Worm (Caenorhabditis elegans) whole organism, L1 larva: ENCODE results near the gene srw-134.
A peak's percentile ranks its signal among the peaks of the same experiment; 100 is the strongest.

ENCODE experiments used
- C04F5.9 ChIP-seq: sonication (generic microtip); optimal IDR thresholded peaks from 2 replicates; lab custom pipeline; 2016; ENCODE audit warnings: missing genetic modification characterization, missing compliant biosample characterization
- C16A3.4 ChIP-seq: fragments of 150-350 bp; optimal IDR thresholded peaks from 2 replicates; lab custom pipeline; 2014; ENCODE audit warnings: missing biosample characterization, missing genetic modification characterization
- aha-1 ChIP-seq: fragments of 150-350 bp; optimal IDR thresholded peaks from 2 replicates; lab custom pipeline; 2014; ENCODE audit warnings: missing biosample characterization, missing genetic modification characterization
- blmp-1 ChIP-seq: fragments of 150-350 bp; optimal IDR thresholded peaks from 2 replicates; lab custom pipeline; 2014; ENCODE audit warnings: missing biosample characterization, missing genetic modification characterization
- ceh-82 ChIP-seq, 3 experiments: fragments of 150-350 bp in 1 of 3; sonication (generic microtip) in 2 of 3; optimal IDR thresholded peaks; 2 replicates each; lab custom pipeline; 2014 to 2017; ENCODE audit warnings: missing biosample characterization in 3 of 3, missing genetic modification characterization in 3 of 3
- ceh-88 ChIP-seq: fragments of 200-800 bp; sonication (Bioruptor generic); IDR thresholded peaks from 2 replicates; pipeline ENCODE4 v1.3.6; 2022; ENCODE audit warnings: missing genetic modification characterization, missing compliant biosample characterization
- dpl-1 ChIP-seq, 3 experiments: fragments of 150-350 bp in 2 of 3; sonication (generic microtip) in 1 of 3; optimal IDR thresholded peaks; 2 replicates each; lab custom pipeline; 2014 to 2017; ENCODE audit warnings: missing biosample characterization in 3 of 3, missing genetic modification characterization in 3 of 3, missing genetic modification reagents in 3 of 3
- efl-1 ChIP-seq, 4 experiments: fragments of 150-350 bp; optimal IDR thresholded peaks in 3 of 4; peaks in 1 of 4; 1 replicate in 1 of 4; 2 replicates in 3 of 4; lab custom pipeline; 2014; ENCODE audit warnings: missing biosample characterization in 2 of 4, missing genetic modification characterization in 2 of 4, missing genetic modification reagents in 2 of 4
- egl-27 ChIP-seq, 2 experiments: fragments of 150-350 bp in 1 of 2; sonication (generic microtip); optimal IDR thresholded peaks; 3 replicates each; lab custom pipeline; 2017 to 2018; ENCODE audit warnings: missing biosample characterization in 2 of 2, missing genetic modification characterization in 2 of 2, missing genetic modification reagents in 2 of 2
- elt-2 ChIP-seq: sonication (generic microtip); optimal IDR thresholded peaks from 2 replicates; lab custom pipeline; 2016; ENCODE audit warnings: missing genetic modification characterization, mild to moderate bottlenecking, inconsistent platforms, missing compliant biosample characterization, missing genetic modification reagents
- elt-3 ChIP-seq, 6 experiments: fragments of 150-350 bp in 1 of 6; sonication (generic microtip); optimal IDR thresholded peaks; 2 replicates each; lab custom pipeline; 2017 to 2018; ENCODE audit warnings: missing biosample characterization in 6 of 6, missing genetic modification characterization in 6 of 6, inconsistent platforms in 1 of 6
- fkh-8 ChIP-seq: sonication (generic microtip); optimal IDR thresholded peaks from 2 replicates; lab custom pipeline; 2016; ENCODE audit warnings: mild to moderate bottlenecking, missing genetic modification characterization, missing compliant biosample characterization
- fos-1 ChIP-seq: fragments of 150-350 bp; optimal IDR thresholded peaks from 2 replicates; lab custom pipeline; 2014; ENCODE audit warnings: missing biosample characterization, missing genetic modification characterization
- grh-1 ChIP-seq: fragments of 200-800 bp; sonication (Bioruptor generic); IDR thresholded peaks from 2 replicates; pipeline ENCODE4 v1.3.6; 2022; ENCODE audit warnings: missing genetic modification reagents, missing genetic modification characterization, missing compliant biosample characterization
- hlh-17 ChIP-seq: fragments of 200-800 bp; sonication (Bioruptor generic); optimal IDR thresholded peaks from 2 replicates; lab custom pipeline; 2018; ENCODE audit warnings: missing genetic modification characterization, mild to moderate bottlenecking, missing compliant biosample characterization, moderate library complexity, borderline replicate concordance
- hlh-4 ChIP-seq: sonication (generic microtip); optimal IDR thresholded peaks from 2 replicates; lab custom pipeline; 2016; ENCODE audit warnings: mild to moderate bottlenecking, missing genetic modification characterization, missing compliant biosample characterization
- irx-1 ChIP-seq: sonication (generic microtip); optimal IDR thresholded peaks from 2 replicates; lab custom pipeline; 2016; ENCODE audit warnings: missing genetic modification characterization, missing compliant biosample characterization
- jun-1 ChIP-seq: fragments of 150-350 bp; optimal IDR thresholded peaks from 2 replicates; lab custom pipeline; 2014; ENCODE audit warnings: missing biosample characterization, missing genetic modification reagents, missing genetic modification characterization
- lin-13 ChIP-seq: fragments of 150-350 bp; optimal IDR thresholded peaks from 2 replicates; lab custom pipeline; 2014; ENCODE audit warnings: missing biosample characterization, missing genetic modification reagents, missing genetic modification characterization
- lin-35 ChIP-seq, 2 experiments: fragments of 150-350 bp; optimal IDR thresholded peaks; 2 replicates each; lab custom pipeline; 2014; ENCODE audit warnings: missing biosample characterization in 2 of 2, missing genetic modification characterization in 2 of 2, missing genetic modification reagents in 2 of 2
- lir-3 ChIP-seq: sonication (generic microtip); optimal IDR thresholded peaks from 2 replicates; lab custom pipeline; 2016; ENCODE audit warnings: mild to moderate bottlenecking, missing genetic modification characterization, moderate library complexity, missing compliant biosample characterization; ENCODE audit not compliant: poor library complexity
- lsy-2 ChIP-seq, 2 experiments: fragments of 150-350 bp; optimal IDR thresholded peaks; 2 replicates each; lab custom pipeline; 2014; ENCODE audit warnings: missing biosample characterization in 2 of 2, missing genetic modification characterization in 2 of 2
- mdl-1 ChIP-seq, 2 experiments: fragments of 150-350 bp; optimal IDR thresholded peaks; 2 replicates each; lab custom pipeline; 2014 to 2017; ENCODE audit warnings: missing biosample characterization in 2 of 2, missing genetic modification characterization in 2 of 2, inconsistent platforms in 1 of 2
- mep-1 ChIP-seq: fragments of 150-350 bp; optimal IDR thresholded peaks from 2 replicates; lab custom pipeline; 2014; ENCODE audit warnings: missing biosample characterization, missing genetic modification characterization
- nhr-12 ChIP-seq: sonication (generic microtip); optimal IDR thresholded peaks from 2 replicates; lab custom pipeline; 2017; ENCODE audit warnings: missing biosample characterization, missing genetic modification characterization
- nhr-19 ChIP-seq: fragments of 200-800 bp; sonication (Bioruptor generic); conservative IDR thresholded peaks from 2 replicates; pipeline ENCODE4 v1.3.6; 2022; ENCODE audit warnings: missing genetic modification characterization, missing compliant biosample characterization
- nhr-237 ChIP-seq: fragments of 150-350 bp; optimal IDR thresholded peaks from 2 replicates; lab custom pipeline; 2014; ENCODE audit warnings: missing biosample characterization, missing genetic modification characterization
- nhr-28 ChIP-seq: fragments of 150-350 bp; optimal IDR thresholded peaks from 2 replicates; lab custom pipeline; 2014; ENCODE audit warnings: missing biosample characterization, missing genetic modification characterization
- nhr-47 ChIP-seq: sonication (generic microtip); optimal IDR thresholded peaks from 2 replicates; lab custom pipeline; 2016; ENCODE audit warnings: mild to moderate bottlenecking, missing genetic modification characterization, moderate library complexity, missing compliant biosample characterization
- nhr-76 ChIP-seq: sonication (generic microtip); optimal IDR thresholded peaks from 2 replicates; lab custom pipeline; 2017; ENCODE audit warnings: missing biosample characterization, missing genetic modification characterization
- nhr-85 ChIP-seq: sonication (generic microtip); peaks from one replicate; lab custom pipeline; 2016; ENCODE audit warnings: missing genetic modification characterization, inconsistent platforms, missing compliant biosample characterization
- nhr-90 ChIP-seq: sonication (generic microtip); optimal IDR thresholded peaks from 2 replicates; lab custom pipeline; 2016; ENCODE audit warnings: mild to moderate bottlenecking, missing genetic modification characterization, missing compliant biosample characterization; ENCODE audit not compliant: poor library complexity
- pax-3 ChIP-seq: fragments of 200-800 bp; sonication (Bioruptor generic); optimal IDR thresholded peaks from 2 replicates; lab custom pipeline; 2018; ENCODE audit warnings: mild to moderate bottlenecking, missing genetic modification characterization, moderate library complexity, missing compliant biosample characterization
- rnt-1 ChIP-seq: sonication (generic microtip); optimal IDR thresholded peaks from 2 replicates; lab custom pipeline; 2016; ENCODE audit warnings: mild to moderate bottlenecking, missing genetic modification characterization, moderate library complexity, missing compliant biosample characterization
- skn-1 ChIP-seq: fragments of 150-350 bp; optimal IDR thresholded peaks from 2 replicates; lab custom pipeline; 2014; ENCODE audit warnings: missing biosample characterization, missing genetic modification characterization
- snpc-4 ChIP-seq: fragments of 150-350 bp; optimal IDR thresholded peaks from 2 replicates; lab custom pipeline; 2014; ENCODE audit warnings: missing biosample characterization, missing genetic modification characterization
- snu-23 ChIP-seq: sonication (generic microtip); optimal IDR thresholded peaks from 2 replicates; lab custom pipeline; 2016; ENCODE audit warnings: missing genetic modification characterization, missing compliant biosample characterization
- sup-37 ChIP-seq: fragments of 200-800 bp; sonication (Bioruptor generic); optimal IDR thresholded peaks from 2 replicates; lab custom pipeline; 2018; ENCODE audit warnings: mild to moderate bottlenecking, missing genetic modification characterization, missing compliant biosample characterization
- swsn-7 ChIP-seq: sonication (generic microtip); optimal IDR thresholded peaks from 2 replicates; lab custom pipeline; 2016; ENCODE audit warnings: missing genetic modification characterization, missing compliant biosample characterization
- tbx-2 ChIP-seq: sonication (generic microtip); optimal IDR thresholded peaks from 2 replicates; lab custom pipeline; 2016; ENCODE audit warnings: missing genetic modification characterization, missing compliant biosample characterization
- unc-130 ChIP-seq: fragments of 150-350 bp; optimal IDR thresholded peaks from 2 replicates; lab custom pipeline; 2017; ENCODE audit warnings: missing biosample characterization, missing genetic modification characterization, inconsistent platforms
- unc-30 ChIP-seq: sonication (generic microtip); optimal IDR thresholded peaks from 2 replicates; lab custom pipeline; 2017; ENCODE audit warnings: missing biosample characterization, missing genetic modification characterization
- unc-62 ChIP-seq: fragments of 150-350 bp; optimal IDR thresholded peaks from 2 replicates; lab custom pipeline; 2014; ENCODE audit warnings: missing biosample characterization, missing genetic modification reagents, missing genetic modification characterization
- unc-98 ChIP-seq: fragments of 200-800 bp; sonication (Bioruptor generic); IDR thresholded peaks from 2 replicates; pipeline ENCODE4 v1.3.6; 2022; ENCODE audit warnings: missing genetic modification characterization, missing compliant biosample characterization
- xbp-1 ChIP-seq: sonication (generic microtip); optimal IDR thresholded peaks from 2 replicates; lab custom pipeline; 2016; ENCODE audit warnings: missing genetic modification characterization, missing compliant biosample characterization
- zip-4 ChIP-seq: fragments of 200-800 bp; sonication (Bioruptor generic); optimal IDR thresholded peaks from 2 replicates; lab custom pipeline; 2018; ENCODE audit warnings: mild to moderate bottlenecking, missing genetic modification characterization, moderate library complexity, missing compliant biosample characterization
- ztf-4 ChIP-seq: fragments of 150-350 bp; optimal IDR thresholded peaks from 2 replicates; lab custom pipeline; 2014; ENCODE audit warnings: missing biosample characterization, missing genetic modification characterization

srw-134 gene

DNA sequence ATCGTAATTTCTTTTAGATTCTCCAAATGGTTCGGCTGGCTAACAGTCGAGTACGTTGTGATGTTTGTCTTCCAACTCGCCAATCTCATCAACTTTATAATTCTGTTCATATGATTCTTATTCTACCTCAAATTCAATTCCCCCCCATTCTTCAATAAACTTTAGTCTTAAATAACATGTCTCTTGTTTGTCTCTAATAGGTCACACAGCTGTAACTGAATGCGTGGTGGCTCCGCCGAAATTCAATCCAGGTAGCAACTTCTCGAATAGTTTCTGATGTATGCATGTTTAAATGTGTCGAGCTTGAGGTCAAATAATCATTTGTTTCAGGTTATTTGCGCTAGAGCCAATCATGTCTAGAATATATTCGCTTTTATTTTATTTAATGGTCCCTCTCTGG, 26.3 kb upstream of the srw-134 start, which contains the start of gene lgc-29:
Gene lgc-29 (plus strand): TSS at position 301 of the 400 bp plus-strand sequence.
- no peak for TF ChIP-seq unc-98 (GFP tag; lab: Robert Waterston, UW)
- no peak for TF ChIP-seq nhr-28 (tag; lab: Kevin White, UChicago)
- no peak for TF ChIP-seq nhr-12 (tag; lab: Kevin White, UChicago)
- TF ChIP-seq zip-4, result no peak
- TF ChIP-seq unc-62 (GFP tag; lab: Kevin White, UChicago), result no peak
- TF ChIP-seq nhr-90 (tag; lab: Kevin White, UChicago), result no peak
- no peak for TF ChIP-seq snpc-4
- no peak for TF ChIP-seq fkh-8 (tag; lab: Kevin White, UChicago)
- TF ChIP-seq rnt-1, result no peak
- TF ChIP-seq unc-130, result no peak

DNA sequence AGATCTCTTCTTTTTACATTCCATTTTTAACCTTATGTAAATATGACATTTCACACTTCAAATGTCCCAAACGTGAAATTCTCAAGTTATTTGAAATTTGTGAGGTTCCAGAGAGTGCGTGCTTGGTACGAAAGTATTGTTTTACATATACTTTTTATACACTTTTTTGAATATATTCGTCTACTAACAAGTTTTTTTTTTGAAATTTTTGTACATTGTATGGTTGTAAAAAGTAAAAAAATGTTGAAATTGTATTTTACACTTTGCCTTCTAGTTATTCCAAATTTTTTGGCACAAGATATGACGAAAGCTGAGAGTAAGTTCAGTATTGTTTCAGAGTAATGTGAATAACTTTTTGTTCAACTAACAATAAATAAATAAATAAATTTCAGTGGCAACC, 22.3 kb upstream of the srw-134 start, which contains the start of gene lgc-1:
Gene lgc-1 (plus strand): TSS at position 301 of the 400 bp plus-strand sequence.
- no peak for TF ChIP-seq hlh-17
- no peak for TF ChIP-seq tbx-2 (tag; lab: Kevin White, UChicago)

DNA sequence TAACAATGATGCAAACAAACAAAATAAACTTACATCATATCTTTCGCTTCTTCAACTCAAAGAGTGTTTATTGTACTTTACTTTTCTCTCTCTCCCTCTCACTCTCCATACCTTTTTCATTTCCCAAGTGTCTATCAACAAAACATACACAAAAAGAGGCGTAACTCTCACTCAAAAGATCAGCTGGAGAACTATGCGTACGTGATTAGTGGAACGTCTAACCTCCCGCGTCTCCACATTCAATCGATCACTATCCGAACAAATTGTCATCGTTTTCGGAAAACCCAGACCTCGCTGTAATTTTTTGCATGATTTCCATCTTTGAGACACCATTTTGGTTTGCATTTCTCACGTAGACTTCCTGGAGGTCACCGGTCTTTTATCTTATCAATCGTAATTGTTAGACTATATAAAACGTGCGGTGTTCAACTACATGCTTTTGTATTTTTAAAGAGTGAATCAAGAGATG, 19.1 kb upstream of the srw-134 start, which contains the start of gene nhr-57:
Gene nhr-57 (plus strand): TSS at position 419 of the 469 bp plus-strand sequence.
- TF ChIP-seq jun-1 (tag; lab: Kevin White, UChicago) (peak; percentile 26), mep-1 (tag; lab: Kevin White, UChicago) (peak; percentile 50), tbx-2 (tag; lab: Kevin White, UChicago) (peak; percentile 74), nhr-237 (tag; lab: Kevin White, UChicago) (peak; percentile 7), xbp-1 (tag; lab: Kevin White, UChicago) (no peak), ceh-88 (GFP tag; lab: Robert Waterston, UW) (0 out of 2 replicates have a peak, but pooled peaks have one; percentile 24), grh-1 (peak; percentile 57), mdl-1 (tag; optimal IDR thresholded peaks at IDR 0.05; lab: Kevin White, UChicago) (peak in 1 of 2 experiments; percentile 77), pax-3 (tag; lab: Kevin White, UChicago) (peak; percentile 45), lin-13 (GFP tag; lab: Kevin White, UChicago) (peak; percentile 9), rnt-1 (no peak), snu-23 (GFP tag; lab: Kevin White, UChicago) (peak; percentile 76), nhr-47 (peak; percentile 64), elt-3 (tag; optimal IDR thresholded peaks at IDR 0.05; lab: Kevin White, UChicago) (peak in 3 of 6 experiments; percentile 39 to 98 (median 89)), lin-35 (GFP tag; optimal IDR thresholded peaks at IDR 0.05; lab: Kevin White, UChicago) (peak; percentile 29 to 66), skn-1 (tag; lab: Kevin White, UChicago) (peak; percentile 92), sup-37 (GFP tag; lab: Kevin White, UChicago) (peak; percentile 54), nhr-85 (tag; lab: Kevin White, UChicago) (peak; percentile 95), nhr-90 (tag; lab: Kevin White, UChicago) (peak; percentile 79), unc-62 (GFP tag; lab: Kevin White, UChicago) (no peak), C16A3.4 (tag; lab: Kevin White, UChicago) (peak; percentile 59), unc-30 (tag; lab: Kevin White, UChicago) (no peak), blmp-1 (tag; lab: Kevin White, UChicago) (peak; percentile 93), nhr-76 (tag; lab: Kevin White, UChicago) (no peak), ztf-4 (peak; percentile 20), hlh-4 (no peak), nhr-28 (tag; lab: Kevin White, UChicago) (no peak), fos-1 (tag; lab: Kevin White, UChicago) (peak; percentile 64), efl-1 (optimal IDR thresholded peaks at IDR 0.05; lab: Kevin White, UChicago) (peak; percentile 50 to 54), efl-1 (GFP tag; optimal IDR thresholded peaks at IDR 0.05 in 1 of 2; lab: Kevin White, UChicago) (peak in 1 of 2 experiments; percentile 92), elt-2 (tag; lab: Kevin White, UChicago) (peak; percentile 43), egl-27 (tag; optimal IDR thresholded peaks at IDR 0.05; lab: Kevin White, UChicago) (peak in 1 of 2 experiments; percentile 7), swsn-7 (tag; lab: Kevin White, UChicago) (peak; percentile 51), unc-130 (peak; percentile 20), dpl-1 (GFP tag; optimal IDR thresholded peaks at IDR 0.05; lab: Kevin White, UChicago) (peak in 2 of 3 experiments; percentile 16 to 44), lsy-2 (tag; optimal IDR thresholded peaks at IDR 0.05; lab: Kevin White, UChicago) (no peak), irx-1 (peak; percentile 57), aha-1 (peak; percentile 100), ceh-82 (tag; optimal IDR thresholded peaks at IDR 0.05; lab: Kevin White, UChicago) (peak in 1 of 3 experiments; percentile 32), nhr-19 (GFP tag; lab: Robert Waterston, UW) (peak; percentile 79), C04F5.9 (tag; lab: Kevin White, UChicago) (peak; percentile 21), fkh-8 (tag; lab: Kevin White, UChicago) (peak; percentile 51), lir-3 (peak; percentile 53)
